Fruit fly (Drosophila melanogaster) whole organism, prepupa: Measurements from ENCODE around the gene CG34377.

Source experiments
- Blimp-1 ChIP-seq: fragments of 200-800 bp; sonication (Bioruptor generic); optimal IDR thresholded peaks from 3 replicates; lab custom pipeline; 2017; ENCODE audit warnings: missing biosample characterization, missing genetic modification characterization, mild to moderate bottlenecking, moderate library complexity, missing genetic modification reagents
- CG10631 ChIP-seq: fragments of 200-800 bp; sonication (Bioruptor generic); optimal IDR thresholded peaks from 2 replicates; lab custom pipeline; 2016; ENCODE audit warnings: missing biosample characterization, missing genetic modification characterization
- CG10669 ChIP-seq: fragments of 200-800 bp; sonication (Bioruptor generic); optimal IDR thresholded peaks from 3 replicates; lab custom pipeline; 2018; ENCODE audit warnings: missing biosample characterization, mild to moderate bottlenecking, missing genetic modification characterization, moderate library complexity
- CG11902 ChIP-seq: fragments of 200-800 bp; sonication (Bioruptor generic); optimal IDR thresholded peaks from 3 replicates; lab custom pipeline; 2016; ENCODE audit warnings: missing biosample characterization, missing genetic modification characterization
- CG3032 ChIP-seq: fragments of 200-800 bp; optimal IDR thresholded peaks from 2 replicates; lab custom pipeline; 2019; ENCODE audit warnings: missing biosample characterization, mild to moderate bottlenecking, missing genetic modification characterization, moderate library complexity
- CG31627 ChIP-seq: fragments of 200-800 bp; sonication (Bioruptor generic); optimal IDR thresholded peaks from 3 replicates; lab custom pipeline; 2016; ENCODE audit warnings: missing biosample characterization, missing genetic modification characterization
- CG6163 ChIP-seq: fragments of 200-800 bp; sonication (Bioruptor generic); IDR thresholded peaks from 3 replicates; pipeline ENCODE4 v1.3.6; 2022; ENCODE audit warnings: missing biosample characterization, missing genetic modification characterization
- CG8119 ChIP-seq: fragments of 200-800 bp; sonication (Bioruptor generic); IDR thresholded peaks from 3 replicates; pipeline ENCODE4 v1.3.6; 2022; ENCODE audit warnings: missing biosample characterization, missing genetic modification characterization
- CG8319 ChIP-seq: fragments of 200-800 bp; sonication (Bioruptor generic); optimal IDR thresholded peaks from 3 replicates; lab custom pipeline; 2016; ENCODE audit warnings: missing biosample characterization, missing genetic modification characterization
- Eip75B ChIP-seq: fragments of 200-800 bp; sonication (Bioruptor generic); optimal IDR thresholded peaks from 3 replicates; lab custom pipeline; 2016; ENCODE audit warnings: missing biosample characterization, missing genetic modification characterization
- Eip78C ChIP-seq: fragments of 200-800 bp; sonication (Bioruptor generic); peaks from one replicate; lab custom pipeline; 2016; ENCODE audit warnings: missing biosample characterization, missing genetic modification characterization
- Eip93F ChIP-seq: fragments of 200-800 bp; sonication (Bioruptor generic); optimal IDR thresholded peaks from 2 replicates; lab custom pipeline; 2016; ENCODE audit warnings: missing biosample characterization, mild to moderate bottlenecking, missing genetic modification characterization
- Ets21C ChIP-seq: fragments of 200-800 bp; sonication (Bioruptor generic); optimal IDR thresholded peaks from 3 replicates; lab custom pipeline; 2016; ENCODE audit warnings: missing biosample characterization, missing genetic modification characterization
- Gug ChIP-seq: fragments of 200-800 bp; sonication (Bioruptor generic); IDR thresholded peaks from 2 replicates; pipeline ENCODE4 v1.3.6; 2022; ENCODE audit warnings: missing biosample characterization, missing genetic modification characterization
- Smox ChIP-seq: fragments of 200-800 bp; sonication (Bioruptor generic); optimal IDR thresholded peaks from 3 replicates; lab custom pipeline; 2016; ENCODE audit warnings: missing biosample characterization, missing genetic modification characterization
- dac ChIP-seq: fragments of 200-800 bp; sonication (Bioruptor generic); optimal IDR thresholded peaks from 2 replicates; lab custom pipeline; 2017; ENCODE audit warnings: missing biosample characterization, mild to moderate bottlenecking, missing genetic modification characterization
- esn ChIP-seq: fragments of 200-800 bp; sonication (Bioruptor generic); optimal IDR thresholded peaks from 2 replicates; lab custom pipeline; 2016; ENCODE audit warnings: missing biosample characterization, mild to moderate bottlenecking, missing genetic modification characterization, moderate library complexity
- lz ChIP-seq: fragments of 200-800 bp; sonication (Bioruptor generic); optimal IDR thresholded peaks from 3 replicates; lab custom pipeline; 2016; ENCODE audit warnings: missing biosample characterization, missing genetic modification characterization
- pdm3 ChIP-seq: fragments of 200-800 bp; sonication (Bioruptor generic); optimal IDR thresholded peaks from 3 replicates; lab custom pipeline; 2016; ENCODE audit warnings: missing biosample characterization, missing genetic modification characterization
- salr ChIP-seq, 2 experiments: fragments of 200-800 bp; sonication (Bioruptor generic); optimal IDR thresholded peaks; 3 replicates each; lab custom pipeline; 2016 to 2018; ENCODE audit warnings: missing biosample characterization in 2 of 2, missing genetic modification characterization in 2 of 2, mild to moderate bottlenecking in 1 of 2
- vri ChIP-seq: fragments of 200-800 bp; sonication (Bioruptor generic); optimal IDR thresholded peaks from 3 replicates; lab custom pipeline; 2016; ENCODE audit warnings: missing biosample characterization, mild to moderate bottlenecking, missing genetic modification characterization

Gene CG34377

dm6 chr3R:22260205-22260604 lies 63.7 kb downstream of the CG34377 start (continued):
- TF ChIP-seq dac (GFP tag; lab: Kevin White, UChicago), result no peak
- TF ChIP-seq CG6163 (GFP tag; lab: Robert Waterston, UW), result peak; percentile 77; the same call in 2 of the 3 replicates
- TF ChIP-seq CG3032, result peak; percentile 17
- no peak for TF ChIP-seq Eip93F (GFP tag; lab: Kevin White, UChicago)
- peak; percentile 63 for TF ChIP-seq lz (GFP tag; lab: Kevin White, UChicago)
- peak; percentile 72 for TF ChIP-seq Smox (GFP tag; lab: Kevin White, UChicago)
- no peak for TF ChIP-seq Blimp-1 (GFP tag; lab: Kevin White, UChicago)
- peak; percentile 67 for TF ChIP-seq pdm3 (GFP tag; lab: Kevin White, UChicago)
- no peak for TF ChIP-seq Gug (GFP tag; lab: Robert Waterston, UW)
- TF ChIP-seq vri (GFP tag; lab: Kevin White, UChicago), result peak; percentile 51
- peak; percentile 9 for TF ChIP-seq CG8319 (GFP tag; lab: Kevin White, UChicago)
- TF ChIP-seq CG11902, result peak; percentile 13
- TF ChIP-seq CG31627 (GFP tag; lab: Kevin White, UChicago), result peak; percentile 56
- TF ChIP-seq CG10631, result peak; percentile 54
- TF ChIP-seq esn (GFP tag; lab: Kevin White, UChicago), result peak; percentile 71
- TF ChIP-seq salr (GFP tag; optimal IDR thresholded peaks at IDR 0.05; lab: Kevin White, UChicago), result peak in 1 of 2 experiments; percentile 39
- peak; percentile 76 for TF ChIP-seq CG10669
- TF ChIP-seq Eip78C (GFP tag; lab: Kevin White, UChicago), result peak; percentile 67
- peak; percentile 68 for TF ChIP-seq CG8119 (GFP tag; lab: Robert Waterston, UW)
- peak; percentile 63 for TF ChIP-seq Eip75B (GFP tag; lab: Kevin White, UChicago)
- peak; percentile 49 for TF ChIP-seq Ets21C (GFP tag; lab: Kevin White, UChicago)
